Fruit fly (Drosophila melanogaster) Kc167 (cell line): ENCODE results near the gene CG10587.

Source experiments
- Myc ChIP-seq: fragments of >200 bp; optimal IDR thresholded peaks from 2 replicates; lab custom pipeline; 2017; ENCODE audit warnings: missing external identifiers
- Sin3A ChIP-seq: fragments of >200 bp; optimal IDR thresholded peaks from 2 replicates; lab custom pipeline; 2018; ENCODE audit warnings: missing external identifiers
- h ChIP-seq: fragments of >200 bp; optimal IDR thresholded peaks from 3 replicates; lab custom pipeline; 2018; ENCODE audit warnings: missing external identifiers
- insv ChIP-seq: fragments of >200 bp; optimal IDR thresholded peaks from 3 replicates; lab custom pipeline; 2018; ENCODE audit warnings: missing external identifiers
- psq ChIP-seq: fragments of >200 bp; optimal IDR thresholded peaks from 2 replicates; lab custom pipeline; 2017; ENCODE audit warnings: missing external identifiers
- ttk ChIP-seq: sonication (Bioruptor generic); optimal IDR thresholded peaks from 2 replicates; lab custom pipeline; 2017; ENCODE audit warnings: missing external identifiers

The CG10587 gene

DNA sequence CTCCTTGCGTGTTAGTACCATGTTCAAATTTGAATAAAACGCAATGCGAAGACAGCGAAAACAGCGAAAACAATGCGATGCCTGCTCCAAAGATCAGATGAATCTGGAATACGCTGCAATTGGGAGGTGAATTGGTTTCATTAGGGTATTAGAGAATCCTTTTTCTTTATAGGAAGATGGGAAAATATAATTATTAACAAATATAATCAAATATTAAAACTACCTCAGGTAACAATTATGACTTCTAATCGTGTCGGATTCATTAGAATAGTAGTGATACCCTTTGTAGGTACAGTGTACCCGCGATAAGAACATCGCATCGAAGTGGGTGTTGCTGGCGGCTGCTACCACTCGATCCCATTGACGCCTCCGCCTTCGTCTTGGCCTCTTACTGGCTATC lies 25.5 kb upstream of the CG10587 start:
- no peak for TF ChIP-seq Sin3A (lab: Kevin White, UChicago)
- no peak for TF ChIP-seq ttk (lab: Kevin White, UChicago)
- no peak for TF ChIP-seq h
- no peak for TF ChIP-seq insv (lab: Kevin White, UChicago)
- TF ChIP-seq psq (lab: Kevin White, UChicago): no peak
- no peak for TF ChIP-seq Myc (lab: Kevin White, UChicago)

DNA sequence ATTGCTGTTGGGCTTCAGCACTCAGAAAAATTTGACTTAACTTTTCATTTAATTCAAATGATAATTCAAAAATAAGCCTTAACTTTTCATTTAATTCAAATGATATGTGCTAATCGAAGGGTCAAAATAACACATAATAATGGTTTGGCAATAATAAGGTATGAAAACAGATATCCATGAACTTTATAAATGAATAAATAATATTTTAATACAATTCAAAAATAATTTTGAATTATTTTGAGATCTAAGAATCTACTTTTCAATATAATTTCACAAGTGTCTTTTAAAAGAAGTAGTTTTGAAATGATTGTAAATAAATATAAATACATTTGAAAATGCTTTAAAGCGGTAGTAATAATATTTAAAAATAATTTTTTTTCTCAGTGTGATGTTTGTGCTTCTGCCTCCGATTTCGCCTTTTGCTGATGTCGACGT lies 24.6 kb upstream of the CG10587 start:
- TF ChIP-seq insv (lab: Kevin White, UChicago) (no peak), ttk (lab: Kevin White, UChicago) (no peak), psq (lab: Kevin White, UChicago) (no peak), h (no peak), Sin3A (lab: Kevin White, UChicago) (no peak), Myc (lab: Kevin White, UChicago) (no peak)

DNA sequence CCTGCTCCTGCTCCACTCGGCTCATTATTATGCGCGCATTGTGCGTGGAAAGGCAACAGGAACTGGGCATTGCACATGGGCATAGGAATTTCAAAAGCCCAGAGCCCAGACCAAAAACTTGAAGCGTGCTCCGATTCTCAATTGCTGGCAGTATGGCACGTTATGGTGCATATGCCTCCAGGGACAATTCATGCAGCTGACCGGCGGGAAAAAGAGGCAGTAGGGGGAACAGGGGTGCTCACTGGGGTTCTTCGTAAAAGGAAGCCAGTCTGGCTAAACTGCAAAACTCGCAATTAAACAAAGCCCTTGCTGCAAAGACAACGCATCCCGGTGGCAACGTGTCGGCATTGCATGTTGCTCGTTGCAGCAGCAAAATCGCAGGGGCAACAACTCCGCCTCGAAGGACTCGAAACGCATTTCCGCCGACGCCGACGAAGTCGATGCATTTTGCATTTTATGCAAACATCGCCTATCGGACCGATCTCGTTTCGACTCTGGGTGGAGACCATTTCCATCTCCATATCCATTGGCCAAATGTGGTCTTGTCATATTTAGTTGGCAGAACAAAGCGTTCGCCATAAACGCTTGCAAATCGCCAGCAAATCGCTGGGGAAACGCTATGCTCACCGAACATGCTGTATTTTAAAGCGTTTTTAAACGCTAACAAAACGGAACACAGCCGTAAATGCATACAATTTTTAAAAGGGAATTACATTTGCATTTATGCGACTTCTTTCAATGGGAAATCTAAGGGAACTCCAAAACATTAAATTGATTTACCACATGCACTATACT lies 22.3 kb upstream of the CG10587 start:
- TF ChIP-seq psq (lab: Kevin White, UChicago) (no peak), Sin3A (lab: Kevin White, UChicago) (no peak), ttk (lab: Kevin White, UChicago) (no peak), h (no peak), Myc (lab: Kevin White, UChicago) (no peak), insv (lab: Kevin White, UChicago) (no peak)

DNA sequence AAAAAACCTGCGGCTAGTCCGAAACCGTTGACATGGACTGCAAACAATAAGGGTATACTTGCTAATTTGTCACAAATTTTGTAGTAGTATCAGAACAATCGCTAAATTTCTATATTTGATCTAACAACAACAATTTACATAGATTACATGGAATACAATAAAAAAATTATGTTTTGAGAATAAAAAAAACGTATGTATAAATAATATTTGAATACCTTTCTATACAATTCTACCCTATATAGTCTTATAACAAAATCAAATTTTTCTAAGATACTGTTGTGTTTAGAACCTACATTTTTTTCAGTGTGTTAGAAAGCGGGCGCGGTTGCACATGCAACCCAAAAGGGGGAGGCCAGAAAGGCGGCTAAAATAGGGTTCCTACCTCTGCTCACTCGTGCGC lies 21.0 kb upstream of the CG10587 start:
- TF ChIP-seq h: no peak
- TF ChIP-seq ttk (lab: Kevin White, UChicago): no peak
- no peak for TF ChIP-seq Sin3A (lab: Kevin White, UChicago)
- no peak for TF ChIP-seq psq (lab: Kevin White, UChicago)
- no peak for TF ChIP-seq Myc (lab: Kevin White, UChicago)
- no peak for TF ChIP-seq insv (lab: Kevin White, UChicago)

DNA sequence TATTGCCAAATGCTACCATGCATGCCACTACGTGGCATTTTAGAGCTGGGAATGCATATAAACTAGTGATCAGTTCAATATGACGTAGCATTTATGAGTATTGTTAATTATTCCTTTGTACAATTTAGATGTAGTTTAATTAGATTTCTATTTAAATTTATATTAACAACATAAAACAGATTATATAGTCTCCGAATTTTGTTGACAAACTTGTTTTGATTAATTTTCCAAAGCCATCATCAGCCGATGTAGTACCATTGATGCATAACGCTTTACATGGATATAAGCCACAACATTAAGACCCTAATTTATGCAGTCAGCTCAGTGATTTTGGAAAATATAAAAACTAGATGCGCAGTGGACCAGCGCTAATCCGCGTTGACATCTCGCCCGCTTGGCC lies 20.2 kb upstream of the CG10587 start:
- TF ChIP-seq Myc (lab: Kevin White, UChicago) (no peak), insv (lab: Kevin White, UChicago) (no peak), Sin3A (lab: Kevin White, UChicago) (no peak), psq (lab: Kevin White, UChicago) (no peak), ttk (lab: Kevin White, UChicago) (no peak), h (no peak)

DNA sequence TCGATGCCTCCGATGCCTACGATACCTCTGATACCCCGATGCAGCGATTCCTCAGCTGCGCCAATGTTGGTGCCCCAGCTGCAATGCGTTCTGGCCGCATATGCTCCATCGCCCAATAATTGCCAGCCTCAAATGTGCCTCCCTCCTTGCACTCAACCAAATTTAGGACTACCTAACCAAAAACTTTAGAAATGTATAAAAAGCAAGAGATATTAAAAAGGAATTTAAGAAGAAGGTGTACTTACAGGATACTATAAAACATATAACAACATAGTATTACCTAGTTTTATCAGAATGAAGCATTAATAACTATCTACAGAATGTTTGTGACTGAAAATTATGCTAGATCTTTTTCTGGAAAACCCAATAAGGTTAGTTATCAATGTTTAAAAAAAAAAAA lies 19.4 kb upstream of the CG10587 start:
- TF ChIP-seq Myc (lab: Kevin White, UChicago): no peak
- TF ChIP-seq Sin3A (lab: Kevin White, UChicago): no peak
- TF ChIP-seq h: no peak
- no peak for TF ChIP-seq insv (lab: Kevin White, UChicago)
- TF ChIP-seq ttk (lab: Kevin White, UChicago): no peak
- TF ChIP-seq psq (lab: Kevin White, UChicago): no peak

DNA sequence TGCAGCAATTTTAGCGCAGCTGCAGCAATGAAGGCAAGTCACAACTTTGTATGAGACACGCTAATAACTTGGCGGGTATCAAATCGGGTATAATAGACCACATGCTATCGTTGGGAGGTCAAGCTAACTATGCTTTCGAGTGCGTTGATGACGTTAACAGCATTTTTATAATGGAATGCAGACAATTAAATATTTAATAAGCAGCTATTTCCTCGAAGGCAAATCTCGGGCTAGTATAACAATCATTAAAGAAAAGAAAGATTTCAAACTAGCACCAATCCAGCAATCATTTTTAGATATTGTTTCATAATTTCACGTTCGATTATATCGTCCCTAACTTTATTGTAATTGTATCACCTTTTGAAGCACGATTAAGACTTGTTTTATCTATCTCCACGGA lies 18.1 kb upstream of the CG10587 start:
- no peak for TF ChIP-seq Myc (lab: Kevin White, UChicago)
- TF ChIP-seq insv (lab: Kevin White, UChicago): no peak
- no peak for TF ChIP-seq Sin3A (lab: Kevin White, UChicago)
- TF ChIP-seq ttk (lab: Kevin White, UChicago): no peak
- no peak for TF ChIP-seq h
- TF ChIP-seq psq (lab: Kevin White, UChicago): no peak

DNA sequence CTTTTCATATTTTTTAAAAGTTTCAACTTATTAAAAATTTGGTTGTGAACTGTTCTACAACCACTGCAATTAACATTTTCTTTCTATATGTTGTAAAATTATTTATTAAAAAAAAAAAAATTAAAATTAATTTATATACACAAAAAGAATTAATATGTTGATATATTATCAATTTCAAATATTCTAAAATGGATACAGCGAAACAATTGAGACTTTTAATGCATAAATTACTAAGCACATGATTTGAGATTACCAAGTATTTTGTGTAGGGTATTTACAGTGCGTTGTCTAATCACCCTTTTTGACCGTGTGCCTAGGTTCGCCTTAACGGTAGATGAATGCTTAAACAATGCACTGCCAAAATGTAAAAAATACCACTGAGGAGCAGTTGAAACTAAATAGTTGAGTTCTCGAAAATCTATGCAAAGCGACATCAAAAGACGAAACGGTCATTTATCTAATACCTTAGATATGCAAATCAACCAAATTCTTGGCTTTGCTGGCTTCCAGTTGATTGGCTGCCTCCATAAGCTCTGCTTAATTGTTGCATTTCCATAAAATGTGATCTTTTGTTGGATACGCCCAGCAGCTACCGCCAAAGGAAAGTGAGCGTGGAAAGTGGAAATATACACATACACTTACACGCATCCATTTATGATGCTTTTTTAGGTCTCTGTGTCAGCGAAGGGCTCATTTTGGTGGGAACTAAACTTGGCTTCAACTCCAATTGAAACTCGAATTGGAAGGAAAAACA lies 14.8 kb upstream of the CG10587 start:
- TF ChIP-seq insv (lab: Kevin White, UChicago): no peak
- no peak for TF ChIP-seq Sin3A (lab: Kevin White, UChicago)
- TF ChIP-seq h: no peak
- no peak for TF ChIP-seq psq (lab: Kevin White, UChicago)
- TF ChIP-seq ttk (lab: Kevin White, UChicago): no peak
- TF ChIP-seq Myc (lab: Kevin White, UChicago): no peak

DNA sequence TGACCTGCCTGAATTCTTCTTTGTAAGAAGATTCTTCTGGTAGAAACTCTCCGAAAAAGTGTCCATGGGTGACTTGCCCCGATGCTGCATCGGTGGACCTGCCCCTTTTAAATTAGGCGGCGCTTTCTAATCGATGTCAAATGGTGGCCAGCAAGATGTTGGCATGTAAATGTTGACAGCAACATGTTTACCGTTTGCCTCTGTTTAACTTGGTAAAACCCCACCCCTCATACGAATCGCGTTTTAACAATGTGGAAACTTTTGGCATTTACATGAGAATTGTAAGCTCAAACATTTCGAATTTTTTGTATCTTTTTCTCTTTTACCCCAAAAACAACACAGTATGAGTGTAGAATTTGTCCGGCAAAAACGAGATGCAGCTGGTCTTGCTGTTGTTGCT lies 14.0 kb upstream of the CG10587 start:
- TF ChIP-seq ttk (lab: Kevin White, UChicago): no peak
- TF ChIP-seq Sin3A (lab: Kevin White, UChicago): no peak
- no peak for TF ChIP-seq h
- TF ChIP-seq psq (lab: Kevin White, UChicago): no peak
- no peak for TF ChIP-seq Myc (lab: Kevin White, UChicago)
- no peak for TF ChIP-seq insv (lab: Kevin White, UChicago)

DNA sequence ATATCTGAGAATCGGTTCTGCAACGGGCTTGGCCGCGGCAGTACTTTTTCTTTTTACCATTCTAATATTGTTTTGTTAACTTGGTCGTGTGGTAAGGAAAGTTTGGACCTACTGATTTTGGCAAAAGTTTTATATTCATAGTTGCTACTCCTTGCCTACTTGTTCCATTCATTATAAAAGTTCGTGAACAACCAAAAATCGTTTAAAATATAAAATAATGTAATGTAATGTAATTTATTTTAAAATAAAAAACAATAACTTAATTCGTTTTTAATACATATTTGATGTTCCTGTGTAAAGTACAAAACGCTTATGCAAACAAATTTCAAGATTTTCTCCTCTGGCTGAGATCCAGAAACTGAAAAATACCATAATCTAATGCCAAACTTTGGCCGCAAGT lies 12.2 kb upstream of the CG10587 start, which contains the start of gene CG33286:
CG33286 (minus strand) TSS at position 101 of the 400 bp plus-strand sequence.
- TF ChIP-seq h (no peak), insv (lab: Kevin White, UChicago) (no peak), psq (lab: Kevin White, UChicago) (no peak), ttk (lab: Kevin White, UChicago) (no peak), Myc (lab: Kevin White, UChicago) (no peak), Sin3A (lab: Kevin White, UChicago) (no peak)

DNA sequence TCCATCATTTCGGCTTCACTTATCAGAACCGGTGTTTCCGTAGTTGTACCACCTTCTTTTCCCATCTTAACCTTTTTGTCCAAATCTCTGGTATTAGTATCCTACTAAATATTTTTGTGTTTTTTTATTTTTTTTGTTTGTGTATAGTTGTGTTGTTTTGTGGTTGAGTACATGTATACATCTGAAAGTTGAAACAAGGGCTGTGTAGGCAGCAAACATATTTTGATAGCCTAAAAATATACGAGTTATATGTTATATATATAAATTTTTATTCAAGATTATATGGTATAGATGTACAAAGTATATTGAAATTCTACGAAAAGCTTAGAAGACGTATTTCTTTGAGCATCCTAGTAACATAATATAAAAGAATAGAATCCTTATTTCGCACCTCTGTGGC lies 8.2 kb upstream of the CG10587 start, which contains the start of gene CG33287:
CG33287 (minus strand) TSS at position 101 of the 400 bp plus-strand sequence.
- no peak for TF ChIP-seq psq (lab: Kevin White, UChicago)
